Fruit fly (Drosophila melanogaster): ENCODE results near the gene CG11816.

DNA sequence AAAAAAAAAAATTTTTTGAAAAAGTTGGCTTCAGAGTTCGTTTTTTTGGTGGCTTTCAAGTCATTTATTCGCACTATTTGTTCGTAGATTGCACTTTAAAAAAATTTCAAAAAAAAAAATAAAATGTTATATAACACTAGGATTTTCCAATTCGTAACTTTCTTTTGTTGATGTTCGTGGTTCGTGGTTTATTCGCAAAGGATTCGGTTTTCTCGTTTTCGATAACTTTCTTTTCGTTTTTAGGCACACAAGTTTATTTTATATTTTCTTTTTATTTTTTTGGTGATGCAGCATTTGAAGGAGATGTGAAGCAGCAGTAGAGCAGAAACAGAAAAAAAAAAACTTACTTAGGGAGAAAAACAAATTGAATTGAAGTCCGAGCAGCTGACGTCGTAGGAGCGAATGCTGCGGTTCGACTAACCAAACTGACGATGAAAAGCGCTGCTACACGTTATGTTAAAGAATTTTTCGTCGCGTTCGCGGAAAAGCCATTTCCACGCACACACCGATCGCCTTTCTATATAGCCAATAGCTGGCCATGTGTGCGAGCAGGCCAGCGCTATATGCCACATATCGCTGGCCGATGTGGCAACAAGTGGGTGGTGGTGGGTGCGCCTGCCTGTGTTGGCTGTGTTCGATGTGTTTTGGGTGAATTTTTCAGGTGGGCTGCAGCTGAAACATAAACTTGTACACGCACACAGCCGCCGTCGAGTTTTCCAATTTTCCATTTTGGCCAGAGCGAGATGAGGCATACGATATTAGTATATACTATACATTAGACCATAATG is 46.7 kb upstream of the CG11816 start, which contains the start of gene up:
- TF ChIP-seq inv (GFP tag; IDR thresholded peaks at IDR 0.05; ENCODE audit: partially characterized antibody) = no peak
- TF ChIP-seq HLH54F (GFP tag; optimal IDR thresholded peaks at IDR 0.05) = no peak
- no peak for TF ChIP-seq ERR (GFP tag; optimal IDR thresholded peaks at IDR 0.05)
- no peak for TF ChIP-seq usp (GFP tag; optimal IDR thresholded peaks at IDR 0.05)
- TF ChIP-seq CG11247 (GFP tag; IDR thresholded peaks at IDR 0.05) = no peak
- TF ChIP-seq CG10366 (GFP tag; IDR thresholded peaks at IDR 0.05) = no peak
- TF ChIP-seq CG30431 (GFP tag; optimal IDR thresholded peaks at IDR 0.05) = no peak
- TF ChIP-seq CG7987 (GFP tag; optimal IDR thresholded peaks at IDR 0.05) = no peak
- TF ChIP-seq pfk (GFP tag; optimal IDR thresholded peaks at IDR 0.05) = no peak
- no peak for TF ChIP-seq CG3281 (GFP tag; optimal IDR thresholded peaks at IDR 0.05)
- TF ChIP-seq CG7372 (GFP tag; IDR thresholded peaks at IDR 0.05) = no peak
- no peak for TF ChIP-seq CG1233 (GFP tag; optimal IDR thresholded peaks at IDR 0.05)

Measured in whole organism, embryonic.